Worm (Caenorhabditis elegans): ENCODE data around the gene xrn-1.

Gene xrn-1

DNA sequence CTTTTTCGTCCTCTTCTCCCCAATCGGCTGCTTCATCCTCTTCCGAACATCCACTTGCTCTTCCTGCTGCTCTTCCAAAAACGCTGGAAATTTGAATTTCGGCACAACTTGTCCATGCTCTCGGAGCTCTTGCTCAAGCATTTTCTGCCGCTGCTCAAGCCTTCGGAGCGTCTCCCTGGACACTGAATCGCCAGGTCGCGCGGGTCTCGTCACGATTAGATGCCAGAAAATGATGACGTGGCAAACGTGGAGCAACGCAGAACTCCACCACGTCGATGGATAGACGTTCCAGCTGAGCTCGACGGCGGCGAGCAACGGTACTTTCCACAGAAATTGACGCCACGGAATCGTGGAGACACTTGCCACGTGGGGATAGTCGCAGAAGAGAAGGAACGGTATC is 60.5 kb downstream of the xrn-1 start:
- TF ChIP-seq peb-1 (tag; optimal IDR thresholded peaks at IDR 0.05) (no peak), ama-1 (optimal IDR thresholded peaks at IDR 0.05) (no peak), lsy-2 (tag; optimal IDR thresholded peaks at IDR 0.05) (no peak), ceh-16 (tag; optimal IDR thresholded peaks at IDR 0.05) (no peak), nhr-129 (tag; optimal IDR thresholded peaks at IDR 0.05) (no peak), nhr-6 (tag; optimal IDR thresholded peaks at IDR 0.05) (no peak), zag-1 (tag; optimal IDR thresholded peaks at IDR 0.05) (no peak), sma-3 (GFP tag; optimal IDR thresholded peaks at IDR 0.05) (no peak), lin-13 (GFP tag; optimal IDR thresholded peaks at IDR 0.05) (no peak), mbf-1 (tag; optimal IDR thresholded peaks at IDR 0.05) (no peak), nhr-77 (tag; optimal IDR thresholded peaks at IDR 0.05) (no peak), unc-39 (tag; optimal IDR thresholded peaks at IDR 0.05) (no peak), fos-1 (tag; optimal IDR thresholded peaks at IDR 0.05) (no peak), gmeb-1 (tag; optimal IDR thresholded peaks at IDR 0.05) (no peak), sem-4 (tag; optimal IDR thresholded peaks at IDR 0.05) (no peak), unc-62 (GFP tag; optimal IDR thresholded peaks at IDR 0.05) (no peak), lin-39 (tag; optimal IDR thresholded peaks at IDR 0.05) (no peak), F13H6.1 (tag; optimal IDR thresholded peaks at IDR 0.05) (no peak)

DNA sequence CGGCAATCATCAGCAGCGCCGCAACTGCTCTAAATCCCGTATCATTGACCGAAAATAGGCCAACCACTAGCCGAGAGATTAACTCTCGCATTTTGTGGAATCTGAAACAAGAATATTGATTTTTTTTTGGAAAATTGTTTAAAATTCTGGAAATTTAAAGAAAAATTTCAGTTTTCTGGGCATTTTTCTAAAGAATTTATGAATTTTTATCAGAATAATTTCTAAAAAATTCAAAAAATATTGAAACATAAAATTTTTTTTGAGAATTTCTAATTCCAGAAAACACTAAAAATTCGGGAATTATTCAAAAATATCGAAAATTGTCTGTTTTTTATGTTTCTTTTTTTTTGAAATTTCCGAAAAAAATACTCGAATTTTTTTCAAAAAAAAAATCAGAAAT is 64.0 kb downstream of the xrn-1 start, which contains the start of gene algn-3:
algn-3 (minus strand) TSS at position 101 of the 400 bp plus-strand sequence.
- TF ChIP-seq elt-1 (tag; optimal IDR thresholded peaks at IDR 0.05): no peak
- no peak for TF ChIP-seq aly-2 (tag; optimal IDR thresholded peaks at IDR 0.05)
- no peak for TF ChIP-seq sma-9 (GFP tag; optimal IDR thresholded peaks at IDR 0.05)
- no peak for TF ChIP-seq sma-9 (tag; optimal IDR thresholded peaks at IDR 0.05)
- no peak for TF ChIP-seq nhr-23 (tag; optimal IDR thresholded peaks at IDR 0.05)
- no peak for TF ChIP-seq nhr-6 (tag; optimal IDR thresholded peaks at IDR 0.05)
- no peak for TF ChIP-seq alr-1 (tag; optimal IDR thresholded peaks at IDR 0.05)
- no peak for TF ChIP-seq elt-3 (tag; optimal IDR thresholded peaks at IDR 0.05)
- TF ChIP-seq ztf-4 (tag; optimal IDR thresholded peaks at IDR 0.05): no peak
- TF ChIP-seq lin-11 (tag; optimal IDR thresholded peaks at IDR 0.05): no peak
- no peak for TF ChIP-seq F13H6.1 (tag; optimal IDR thresholded peaks at IDR 0.05)
- no peak for TF ChIP-seq lsy-2 (tag; optimal IDR thresholded peaks at IDR 0.05)
- no peak for TF ChIP-seq sem-4 (tag; optimal IDR thresholded peaks at IDR 0.05)

DNA sequence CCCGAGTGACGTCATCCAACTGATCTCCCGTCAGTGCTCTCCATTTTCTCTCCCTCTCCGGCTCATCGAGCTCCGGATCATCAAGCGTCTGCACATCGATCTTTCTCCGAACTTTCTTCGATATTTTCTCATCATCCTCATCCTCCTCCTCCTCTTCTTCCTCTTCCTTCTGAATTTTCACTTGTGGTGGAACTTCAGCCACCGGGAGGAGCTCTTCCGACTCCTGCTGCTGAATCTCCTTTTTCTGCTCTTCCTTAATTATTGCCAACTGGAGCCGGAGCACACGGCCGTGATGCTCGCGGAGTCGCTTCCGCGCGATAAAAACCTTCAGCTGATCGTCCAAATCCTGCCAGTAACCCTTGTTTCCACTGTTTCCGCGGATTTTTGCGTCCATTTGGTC is 67.6 kb downstream of the xrn-1 start:
- no peak for TF ChIP-seq crh-2 (tag; optimal IDR thresholded peaks at IDR 0.05)
- TF ChIP-seq mdl-1 (tag; optimal IDR thresholded peaks at IDR 0.05): no peak
- TF ChIP-seq unc-39 (tag; optimal IDR thresholded peaks at IDR 0.05): no peak
- no peak for TF ChIP-seq unc-55 (GFP tag; optimal IDR thresholded peaks at IDR 0.05)

DNA sequence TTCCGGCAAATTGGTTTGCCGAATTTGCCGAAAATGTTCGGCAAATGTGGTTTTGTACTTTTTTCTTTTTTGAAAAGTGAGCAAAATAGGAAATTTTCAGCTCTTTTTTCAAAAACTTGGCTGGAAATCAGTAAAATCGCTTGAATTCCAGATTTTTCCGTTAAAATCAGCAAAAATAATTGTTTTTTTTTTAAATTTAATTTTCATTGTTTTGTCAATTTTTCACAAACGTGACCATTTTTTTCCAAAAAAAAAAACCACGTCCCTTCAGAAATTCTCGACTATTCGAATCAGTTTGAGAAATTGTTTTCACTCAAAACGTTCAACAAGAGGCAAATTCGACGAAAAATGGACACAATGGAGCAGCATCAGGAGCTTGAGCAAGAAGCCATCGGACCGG is 68.8 kb downstream of the xrn-1 start, which contains the start of gene K09E4.1:
K09E4.1 (plus strand) TSS at position 301 of the 400 bp plus-strand sequence.
- TF ChIP-seq fos-1 (tag; optimal IDR thresholded peaks at IDR 0.05) (no peak), nhr-11 (tag; optimal IDR thresholded peaks at IDR 0.05) (no peak), nhr-237 (tag; optimal IDR thresholded peaks at IDR 0.05) (no peak), lsy-2 (tag; optimal IDR thresholded peaks at IDR 0.05) (no peak)

DNA sequence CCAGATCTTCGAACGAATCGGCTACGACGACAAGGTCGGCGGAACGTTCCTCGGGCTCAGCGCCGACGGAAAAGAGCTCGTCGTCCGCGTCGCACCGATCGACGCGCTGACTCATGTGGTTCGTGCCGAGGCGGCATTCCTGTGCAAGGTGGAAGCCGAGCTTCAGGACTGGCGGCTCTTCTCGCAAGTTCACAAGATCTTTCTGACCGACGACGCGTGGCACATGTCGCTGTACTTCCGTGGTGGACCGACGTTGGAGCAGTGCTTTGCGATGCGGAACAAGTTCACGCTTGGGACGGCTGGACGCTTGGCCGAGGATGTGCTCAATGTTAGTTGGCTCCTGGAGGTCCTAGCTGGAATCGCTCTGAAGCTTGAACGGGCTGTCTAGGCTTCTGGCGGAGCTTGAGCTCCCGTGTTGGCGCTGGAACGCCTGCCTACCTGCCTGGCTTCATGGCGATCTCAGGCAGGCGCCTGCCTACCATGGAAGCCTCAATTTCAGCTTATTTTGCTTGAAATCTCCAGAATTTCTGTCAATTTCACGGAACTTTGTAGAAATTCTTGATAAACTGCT is 70.2 kb downstream of the xrn-1 start:
- TF ChIP-seq mbf-1 (tag; optimal IDR thresholded peaks at IDR 0.05): no peak
- TF ChIP-seq mdl-1 (tag; optimal IDR thresholded peaks at IDR 0.05): no peak
- TF ChIP-seq ztf-11 (tag; optimal IDR thresholded peaks at IDR 0.05): no peak
- no peak for TF ChIP-seq nhr-237 (tag; optimal IDR thresholded peaks at IDR 0.05)
- TF ChIP-seq zag-1 (tag; optimal IDR thresholded peaks at IDR 0.05): no peak
- TF ChIP-seq ama-1 (optimal IDR thresholded peaks at IDR 0.05): no peak
- no peak for TF ChIP-seq nhr-12 (tag; optimal IDR thresholded peaks at IDR 0.05)
- TF ChIP-seq Y55F3AM.14 (GFP tag; optimal IDR thresholded peaks at IDR 0.05): no peak
- no peak for TF ChIP-seq nhr-25 (tag; optimal IDR thresholded peaks at IDR 0.05)
- TF ChIP-seq unc-55 (GFP tag; optimal IDR thresholded peaks at IDR 0.05): no peak
- TF ChIP-seq mab-5 (tag; optimal IDR thresholded peaks at IDR 0.05): no peak
- TF ChIP-seq lin-13 (GFP tag; optimal IDR thresholded peaks at IDR 0.05): no peak
- TF ChIP-seq skn-1 (tag; optimal IDR thresholded peaks at IDR 0.05): no peak
- no peak for TF ChIP-seq gmeb-1 (tag; optimal IDR thresholded peaks at IDR 0.05)
